Worm (Caenorhabditis elegans): ENCODE results near the gene srd-42.
A peak's percentile ranks its signal among the peaks of the same experiment; 100 is the strongest.

Gene srd-42

ce11 chrX:13333835-13334234 is 30.6 kb upstream of the srd-42 start, which contains the start of gene F46G10.4:
Gene F46G10.4 (plus strand): TSS chrX:13334046.
- TF ChIP-seq ceh-16 (tag; optimal IDR thresholded peaks at IDR 0.05): no peak
- TF ChIP-seq jun-1 (tag; optimal IDR thresholded peaks at IDR 0.05): no peak
- TF ChIP-seq pha-4 (tag; optimal IDR thresholded peaks at IDR 0.05): peak; percentile 14
- TF ChIP-seq egl-27 (tag; optimal IDR thresholded peaks at IDR 0.05): no peak
- TF ChIP-seq eor-1 (tag; optimal IDR thresholded peaks at IDR 0.05): no peak
- no peak for TF ChIP-seq lsy-12 (tag; optimal IDR thresholded peaks at IDR 0.05)
- TF ChIP-seq fkh-2 (tag; optimal IDR thresholded peaks at IDR 0.05): no peak
- TF ChIP-seq nhr-43 (tag; optimal IDR thresholded peaks at IDR 0.05; ENCODE audit: poor library complexity, severe bottlenecking): no peak
- no peak for TF ChIP-seq nhr-28 (tag; optimal IDR thresholded peaks at IDR 0.05)
- peak; percentile 88 for TF ChIP-seq pqm-1 (tag; optimal IDR thresholded peaks at IDR 0.05)
- TF ChIP-seq lin-39 (tag; optimal IDR thresholded peaks at IDR 0.05): no peak
- TF ChIP-seq elt-2 (tag; optimal IDR thresholded peaks at IDR 0.05): peak; percentile 82
- no peak for TF ChIP-seq nhr-237 (tag; optimal IDR thresholded peaks at IDR 0.05)
- TF ChIP-seq zag-1 (tag; optimal IDR thresholded peaks at IDR 0.05): no peak
- no peak for TF ChIP-seq hmg-11 (tag; optimal IDR thresholded peaks at IDR 0.05)
- TF ChIP-seq nhr-67 (tag; optimal IDR thresholded peaks at IDR 0.05): no peak
- no peak for TF ChIP-seq nhr-77 (tag; optimal IDR thresholded peaks at IDR 0.05)

- TF ChIP-seq ama-1 (optimal IDR thresholded peaks at IDR 0.05) (no peak), nhr-67 (tag; optimal IDR thresholded peaks at IDR 0.05) (no peak), pha-4 (tag; optimal IDR thresholded peaks at IDR 0.05) (no peak), lin-39 (tag; optimal IDR thresholded peaks at IDR 0.05) (no peak), daf-12 (tag; optimal IDR thresholded peaks at IDR 0.05) (no peak), snpc-4 (tag; optimal IDR thresholded peaks at IDR 0.05) (no peak), ceh-16 (tag; optimal IDR thresholded peaks at IDR 0.05) (no peak), ztf-11 (tag; optimal IDR thresholded peaks at IDR 0.05) (no peak), hmg-11 (tag; optimal IDR thresholded peaks at IDR 0.05) (no peak), unc-62 (GFP tag; optimal IDR thresholded peaks at IDR 0.05) (no peak)
Observed at ce11 chrX:13331386-13331785, 28.1 kb upstream of the srd-42 start, which contains the start of gene sir-2.3. Gene sir-2.3 (plus strand): TSS chrX:13331686.

- peak; percentile 88 for TF ChIP-seq nfya-1 (tag; optimal IDR thresholded peaks at IDR 0.05; ENCODE audit: insufficient read depth)
- TF ChIP-seq aly-2 (tag; optimal IDR thresholded peaks at IDR 0.05): no peak
- no peak for TF ChIP-seq nhr-77 (tag; optimal IDR thresholded peaks at IDR 0.05)
- peak; percentile 88 for TF ChIP-seq egl-5 (tag; optimal IDR thresholded peaks at IDR 0.05)
- no peak for TF ChIP-seq ztf-11 (tag; optimal IDR thresholded peaks at IDR 0.05)
- peak; percentile 78 for TF ChIP-seq lin-15B (tag; optimal IDR thresholded peaks at IDR 0.05)
- TF ChIP-seq unc-39 (tag; optimal IDR thresholded peaks at IDR 0.05): no peak
- TF ChIP-seq nhr-11 (tag; optimal IDR thresholded peaks at IDR 0.05): peak; percentile 52
- peak; percentile 77 for TF ChIP-seq pha-4 (tag; optimal IDR thresholded peaks at IDR 0.05)
- peak; percentile 83 for TF ChIP-seq jun-1 (tag; optimal IDR thresholded peaks at IDR 0.05)
- TF ChIP-seq egl-27 (tag; optimal IDR thresholded peaks at IDR 0.05): no peak
- no peak for TF ChIP-seq ceh-9 (tag; optimal IDR thresholded peaks at IDR 0.05)
- TF ChIP-seq nhr-43 (tag; optimal IDR thresholded peaks at IDR 0.05; ENCODE audit: poor library complexity, severe bottlenecking): peak; percentile 38
- no peak for TF ChIP-seq ama-1 (optimal IDR thresholded peaks at IDR 0.05)
- no peak for TF ChIP-seq elt-1 (tag; optimal IDR thresholded peaks at IDR 0.05)
- TF ChIP-seq nhr-67 (tag; optimal IDR thresholded peaks at IDR 0.05): no peak
- TF ChIP-seq hmg-11 (tag; optimal IDR thresholded peaks at IDR 0.05): peak; percentile 26
- TF ChIP-seq nhr-28 (tag; optimal IDR thresholded peaks at IDR 0.05): no peak
- peak; percentile 35 for TF ChIP-seq R02D3.7 (tag; optimal IDR thresholded peaks at IDR 0.05)
- TF ChIP-seq ceh-16 (tag; optimal IDR thresholded peaks at IDR 0.05): no peak
- TF ChIP-seq unc-62 (GFP tag; optimal IDR thresholded peaks at IDR 0.05): peak; percentile 70
- no peak for TF ChIP-seq nhr-237 (tag; optimal IDR thresholded peaks at IDR 0.05)
- TF ChIP-seq ceh-28 (tag; optimal IDR thresholded peaks at IDR 0.05): peak; percentile 59
- TF ChIP-seq sea-2 (GFP tag; optimal IDR thresholded peaks at IDR 0.05): no peak
- no peak for TF ChIP-seq nhr-76 (tag; optimal IDR thresholded peaks at IDR 0.05)
- TF ChIP-seq skn-1 (tag; optimal IDR thresholded peaks at IDR 0.05): no peak
- TF ChIP-seq ztf-4 (tag; optimal IDR thresholded peaks at IDR 0.05): no peak
- TF ChIP-seq lin-39 (tag; optimal IDR thresholded peaks at IDR 0.05): peak; percentile 98
- TF ChIP-seq mdl-1 (tag; optimal IDR thresholded peaks at IDR 0.05): peak; percentile 74
- no peak for TF ChIP-seq fkh-2 (tag; optimal IDR thresholded peaks at IDR 0.05)
- TF ChIP-seq mml-1 (tag; optimal IDR thresholded peaks at IDR 0.05): peak; percentile 74
- peak; percentile 88 for TF ChIP-seq nhr-23 (tag; optimal IDR thresholded peaks at IDR 0.05)
- TF ChIP-seq elt-3 (tag; optimal IDR thresholded peaks at IDR 0.05): peak in 1 of 3 experiments; percentile 5
- no peak for TF ChIP-seq nhr-12 (tag; optimal IDR thresholded peaks at IDR 0.05)
- TF ChIP-seq fkh-10 (GFP tag; optimal IDR thresholded peaks at IDR 0.05): peak; percentile 24
- TF ChIP-seq tbx-2 (tag; optimal IDR thresholded peaks at IDR 0.05): peak; percentile 28
- peak; percentile 85 for TF ChIP-seq pqm-1 (tag; optimal IDR thresholded peaks at IDR 0.05)
- TF ChIP-seq snpc-4 (tag; optimal IDR thresholded peaks at IDR 0.05): peak; percentile 64
- TF ChIP-seq fos-1 (tag; optimal IDR thresholded peaks at IDR 0.05): peak; percentile 92
- TF ChIP-seq eor-1 (tag; optimal IDR thresholded peaks at IDR 0.05): no peak
- TF ChIP-seq ceh-82 (tag; optimal IDR thresholded peaks at IDR 0.05): no peak
- TF ChIP-seq elt-2 (tag; optimal IDR thresholded peaks at IDR 0.05): peak; percentile 45
- peak; percentile 84 for TF ChIP-seq nhr-25 (tag; optimal IDR thresholded peaks at IDR 0.05)
- TF ChIP-seq ZK546.5 (tag; optimal IDR thresholded peaks at IDR 0.05): no peak
- no peak for TF ChIP-seq lsy-12 (tag; optimal IDR thresholded peaks at IDR 0.05)
Observed at ce11 chrX:13328868-13329267, 25.6 kb upstream of the srd-42 start.
